Worm (Caenorhabditis elegans) whole organism, L1 larva: Measurements from ENCODE around the gene R04B5.11.

ENCODE experiments used
- C04F5.9 ChIP-seq: sonication (generic microtip); optimal IDR thresholded peaks from 2 replicates; lab custom pipeline; 2016; ENCODE audit warnings: missing genetic modification characterization, missing compliant biosample characterization
- aha-1 ChIP-seq: fragments of 150-350 bp; optimal IDR thresholded peaks from 2 replicates; lab custom pipeline; 2014; ENCODE audit warnings: missing biosample characterization, missing genetic modification characterization
- ama-1 ChIP-seq: fragments of 150-350 bp; optimal IDR thresholded peaks from 2 replicates; lab custom pipeline; 2014
- blmp-1 ChIP-seq: fragments of 150-350 bp; optimal IDR thresholded peaks from 2 replicates; lab custom pipeline; 2014; ENCODE audit warnings: missing biosample characterization, missing genetic modification characterization
- ceh-8 ChIP-seq: fragments of 200-800 bp; sonication (Bioruptor generic); optimal IDR thresholded peaks from 2 replicates; lab custom pipeline; 2018; ENCODE audit warnings: mild to moderate bottlenecking, missing genetic modification characterization, moderate library complexity, missing compliant biosample characterization
- ceh-82 ChIP-seq, 3 experiments: fragments of 150-350 bp in 1 of 3; sonication (generic microtip) in 2 of 3; optimal IDR thresholded peaks; 2 replicates each; lab custom pipeline; 2014 to 2017; ENCODE audit warnings: missing biosample characterization in 3 of 3, missing genetic modification characterization in 3 of 3
- ceh-88 ChIP-seq: fragments of 200-800 bp; sonication (Bioruptor generic); IDR thresholded peaks from 2 replicates; pipeline ENCODE4 v1.3.6; 2022; ENCODE audit warnings: missing genetic modification characterization, missing compliant biosample characterization
- dpl-1 ChIP-seq, 3 experiments: fragments of 150-350 bp in 2 of 3; sonication (generic microtip) in 1 of 3; optimal IDR thresholded peaks; 2 replicates each; lab custom pipeline; 2014 to 2017; ENCODE audit warnings: missing biosample characterization in 3 of 3, missing genetic modification characterization in 3 of 3, missing genetic modification reagents in 3 of 3
- dsc-1 ChIP-seq: sonication (generic microtip); optimal IDR thresholded peaks from 2 replicates; lab custom pipeline; 2016; ENCODE audit warnings: mild to moderate bottlenecking, missing genetic modification characterization, missing compliant biosample characterization
- efl-3 ChIP-seq: fragments of 200-800 bp; sonication (Bioruptor generic); optimal IDR thresholded peaks from 2 replicates; lab custom pipeline; 2018; ENCODE audit warnings: mild to moderate bottlenecking, missing genetic modification characterization, missing compliant biosample characterization
- fkh-4 ChIP-seq: sonication (generic microtip); optimal IDR thresholded peaks from 2 replicates; lab custom pipeline; 2016; ENCODE audit warnings: missing compliant biosample characterization, missing genetic modification characterization, borderline replicate concordance
- fos-1 ChIP-seq: fragments of 150-350 bp; optimal IDR thresholded peaks from 2 replicates; lab custom pipeline; 2014; ENCODE audit warnings: missing biosample characterization, missing genetic modification characterization
- grh-1 ChIP-seq: fragments of 200-800 bp; sonication (Bioruptor generic); IDR thresholded peaks from 2 replicates; pipeline ENCODE4 v1.3.6; 2022; ENCODE audit warnings: missing genetic modification reagents, missing genetic modification characterization, missing compliant biosample characterization
- hlh-4 ChIP-seq: sonication (generic microtip); optimal IDR thresholded peaks from 2 replicates; lab custom pipeline; 2016; ENCODE audit warnings: mild to moderate bottlenecking, missing genetic modification characterization, missing compliant biosample characterization
- isw-1 ChIP-seq: fragments of 200-800 bp; sonication (Bioruptor generic); IDR thresholded peaks from 2 replicates; pipeline ENCODE4 v1.3.6; 2022; ENCODE audit warnings: missing genetic modification characterization, missing compliant biosample characterization
- jun-1 ChIP-seq: fragments of 150-350 bp; optimal IDR thresholded peaks from 2 replicates; lab custom pipeline; 2014; ENCODE audit warnings: missing biosample characterization, missing genetic modification reagents, missing genetic modification characterization
- lin-14 ChIP-seq: fragments of 200-800 bp; sonication (Bioruptor generic); optimal IDR thresholded peaks from 2 replicates; lab custom pipeline; 2018; ENCODE audit warnings: mild to moderate bottlenecking, missing genetic modification characterization, moderate library complexity, missing compliant biosample characterization
- lin-39 ChIP-seq: fragments of 150-350 bp; optimal IDR thresholded peaks from 2 replicates; lab custom pipeline; 2014; ENCODE audit warnings: missing biosample characterization, missing genetic modification reagents, missing genetic modification characterization
- lsy-2 ChIP-seq, 2 experiments: fragments of 150-350 bp; optimal IDR thresholded peaks; 2 replicates each; lab custom pipeline; 2014; ENCODE audit warnings: missing biosample characterization in 2 of 2, missing genetic modification characterization in 2 of 2
- mef-2 ChIP-seq: fragments of 150-350 bp; optimal IDR thresholded peaks from 2 replicates; lab custom pipeline; 2014; ENCODE audit warnings: missing biosample characterization, missing genetic modification characterization
- nhr-11 ChIP-seq: fragments of 150-350 bp; optimal IDR thresholded peaks from 2 replicates; lab custom pipeline; 2014; ENCODE audit warnings: missing biosample characterization, missing genetic modification characterization
- nhr-12 ChIP-seq: sonication (generic microtip); optimal IDR thresholded peaks from 2 replicates; lab custom pipeline; 2017; ENCODE audit warnings: missing biosample characterization, missing genetic modification characterization
- nhr-71 ChIP-seq: sonication (generic microtip); optimal IDR thresholded peaks from 2 replicates; lab custom pipeline; 2016; ENCODE audit warnings: mild to moderate bottlenecking, missing genetic modification characterization, moderate library complexity, missing compliant biosample characterization
- nhr-84 ChIP-seq: sonication (generic microtip); optimal IDR thresholded peaks from 2 replicates; lab custom pipeline; 2017; ENCODE audit warnings: missing biosample characterization, missing genetic modification characterization
- nhr-85 ChIP-seq: sonication (generic microtip); peaks from one replicate; lab custom pipeline; 2016; ENCODE audit warnings: missing genetic modification characterization, inconsistent platforms, missing compliant biosample characterization
- pag-3 ChIP-seq: sonication (generic microtip); optimal IDR thresholded peaks from 2 replicates; lab custom pipeline; 2017; ENCODE audit warnings: missing genetic modification characterization, mild to moderate bottlenecking, missing compliant biosample characterization, antibody characterized with exemption, borderline replicate concordance; ENCODE audit not compliant: insufficient read depth
- rnt-1 ChIP-seq: sonication (generic microtip); optimal IDR thresholded peaks from 2 replicates; lab custom pipeline; 2016; ENCODE audit warnings: mild to moderate bottlenecking, missing genetic modification characterization, moderate library complexity, missing compliant biosample characterization
- snu-23 ChIP-seq: sonication (generic microtip); optimal IDR thresholded peaks from 2 replicates; lab custom pipeline; 2016; ENCODE audit warnings: missing genetic modification characterization, missing compliant biosample characterization
- sox-4 ChIP-seq: sonication (generic microtip); optimal IDR thresholded peaks from 2 replicates; lab custom pipeline; 2016; ENCODE audit warnings: missing genetic modification characterization, missing compliant biosample characterization
- sptf-1 ChIP-seq: fragments of 150-350 bp; optimal IDR thresholded peaks from 2 replicates; lab custom pipeline; 2014; ENCODE audit warnings: missing biosample characterization, missing genetic modification characterization
- unc-62 ChIP-seq: fragments of 150-350 bp; optimal IDR thresholded peaks from 2 replicates; lab custom pipeline; 2014; ENCODE audit warnings: missing biosample characterization, missing genetic modification reagents, missing genetic modification characterization
- unc-86 ChIP-seq: sonication (generic microtip); optimal IDR thresholded peaks from 2 replicates; lab custom pipeline; 2016; ENCODE audit warnings: missing genetic modification characterization, missing compliant biosample characterization
- zip-4 ChIP-seq: fragments of 200-800 bp; sonication (Bioruptor generic); optimal IDR thresholded peaks from 2 replicates; lab custom pipeline; 2018; ENCODE audit warnings: mild to moderate bottlenecking, missing genetic modification characterization, moderate library complexity, missing compliant biosample characterization

Gene R04B5.11

ce11 chrV:10070541-10070940 lies 20.5 kb downstream of the R04B5.11 start, which contains the start of gene nhr-192:
TSS of gene nhr-192 (minus strand) at chrV:10070641.
- TF ChIP-seq fos-1, result no peak

ce11 chrV:10066769-10067168 lies 24.3 kb downstream of the R04B5.11 start, which contains the start of gene npr-39:
TSS of gene npr-39 (plus strand) at chrV:10067069.
- TF ChIP-seq nhr-84 (tag; lab: Kevin White, UChicago), result no peak
- no peak for TF ChIP-seq nhr-11
- no peak for TF ChIP-seq blmp-1 (tag; lab: Kevin White, UChicago)
- no peak for TF ChIP-seq efl-3 (GFP tag; lab: Kevin White, UChicago)
- no peak for TF ChIP-seq snu-23 (GFP tag; lab: Kevin White, UChicago)
- TF ChIP-seq zip-4 (GFP tag; lab: Kevin White, UChicago), result no peak
- no peak for TF ChIP-seq dpl-1 (GFP tag; optimal IDR thresholded peaks at IDR 0.05; lab: Kevin White, UChicago)
- no peak for TF ChIP-seq sptf-1 (tag; lab: Kevin White, UChicago)
- TF ChIP-seq grh-1, result no peak
- no peak for TF ChIP-seq fos-1
- no peak for TF ChIP-seq mef-2
- no peak for TF ChIP-seq jun-1
- no peak for TF ChIP-seq lin-39 (tag; lab: Kevin White, UChicago)
- no peak for TF ChIP-seq ama-1 (lab: Kevin White, UChicago)
- no peak for TF ChIP-seq nhr-85 (tag; lab: Kevin White, UChicago)
- no peak for TF ChIP-seq unc-62 (GFP tag; lab: Kevin White, UChicago)
- no peak for TF ChIP-seq sox-4 (tag; lab: Kevin White, UChicago)
- TF ChIP-seq ceh-88 (GFP tag; lab: Robert Waterston, UW), result no peak
- no peak for TF ChIP-seq ceh-82 (tag; optimal IDR thresholded peaks at IDR 0.05; lab: Kevin White, UChicago)
- TF ChIP-seq, all 84 proteins: peak for 0

ce11 chrV:10065679-10066078 lies 25.4 kb downstream of the R04B5.11 start:
- TF ChIP-seq unc-86 (tag; lab: Kevin White, UChicago) (no peak), fkh-4 (tag; lab: Kevin White, UChicago) (peak; percentile 84), dsc-1 (tag; lab: Kevin White, UChicago) (peak; percentile 93)

- TF ChIP-seq sptf-1 (tag; lab: Kevin White, UChicago) (no peak), isw-1 (GFP tag; lab: Robert Waterston, UW) (no peak), ceh-8 (GFP tag; lab: Kevin White, UChicago) (no peak), ceh-88 (GFP tag; lab: Robert Waterston, UW) (no peak), fkh-4 (tag; lab: Kevin White, UChicago) (no peak), nhr-12 (tag; lab: Kevin White, UChicago) (no peak), C04F5.9 (tag; lab: Kevin White, UChicago) (no peak), ceh-82 (tag; optimal IDR thresholded peaks at IDR 0.05; lab: Kevin White, UChicago) (no peak)
Measured at ce11 chrV:10064221-10064620, 26.8 kb downstream of the R04B5.11 start, which contains the start of gene fipr-13. TSS of gene fipr-13 (plus strand) at chrV:10064521.

ce11 chrV:10060039-10060438 lies 31.0 kb downstream of the R04B5.11 start:
- TF ChIP-seq pag-3 (peak; percentile 49), lsy-2 (tag; optimal IDR thresholded peaks at IDR 0.05; lab: Kevin White, UChicago) (peak in 1 of 2 experiments; percentile 27), aha-1 (no peak), lin-39 (tag; lab: Kevin White, UChicago) (peak; percentile 41), hlh-4 (no peak), C04F5.9 (tag; lab: Kevin White, UChicago) (no peak), nhr-71 (peak; percentile 36), snu-23 (GFP tag; lab: Kevin White, UChicago) (peak; percentile 7), rnt-1 (peak; percentile 57), lin-14 (GFP tag; lab: Kevin White, UChicago) (peak; percentile 51)
